Worm (Caenorhabditis elegans): Measurements from ENCODE around the gene srw-108.

Gene srw-108

DNA sequence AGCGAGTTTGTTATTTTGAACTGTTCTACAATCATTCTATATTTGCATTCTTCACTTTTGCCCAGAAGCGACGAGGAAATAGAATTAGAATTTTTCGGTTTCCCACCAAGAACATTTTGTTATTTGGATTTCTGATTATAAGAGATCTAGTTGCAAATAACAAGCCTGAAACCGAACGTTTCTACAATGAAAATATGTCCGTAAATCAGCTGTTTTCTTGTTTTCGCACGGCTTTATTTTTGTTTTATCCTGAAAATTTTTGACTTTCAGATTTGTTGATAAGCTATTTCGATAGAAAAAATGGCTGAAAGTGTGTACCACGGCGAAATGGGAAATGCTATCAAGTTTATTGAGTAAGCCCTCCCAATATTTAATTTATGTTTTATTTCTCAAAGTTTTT is at the start of gene srw-108:
Gene srw-108, plus strand, starts transcription at position 301 of the 400 bp plus-strand sequence.
- TF ChIP-seq unc-62 (GFP tag; optimal IDR thresholded peaks at IDR 0.05): no peak

ce11 chrV:479046-479445 is 48.7 kb upstream of the srw-108 start:
- no peak for TF ChIP-seq unc-62 (GFP tag; optimal IDR thresholded peaks at IDR 0.05)

DNA sequence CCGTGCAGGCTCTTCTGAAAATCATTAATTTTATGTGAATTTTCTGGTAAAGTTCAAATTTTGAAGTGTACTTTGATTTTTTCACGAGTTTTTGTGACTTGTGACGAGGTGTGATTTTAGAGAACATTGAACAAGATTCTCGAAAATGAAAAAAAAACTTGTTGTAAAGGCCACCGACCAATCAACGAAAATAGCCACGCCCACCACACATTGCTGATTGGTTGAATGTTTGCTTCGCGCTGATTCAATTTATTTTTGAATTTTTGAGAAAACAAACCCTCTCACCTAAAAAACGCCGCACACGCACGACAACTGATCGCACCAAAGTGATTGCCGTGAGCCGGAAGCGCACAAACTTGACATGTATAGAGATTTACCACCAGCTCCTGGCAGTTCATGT is 44.8 kb upstream of the srw-108 start:
- no peak for TF ChIP-seq unc-62 (GFP tag; optimal IDR thresholded peaks at IDR 0.05)

DNA sequence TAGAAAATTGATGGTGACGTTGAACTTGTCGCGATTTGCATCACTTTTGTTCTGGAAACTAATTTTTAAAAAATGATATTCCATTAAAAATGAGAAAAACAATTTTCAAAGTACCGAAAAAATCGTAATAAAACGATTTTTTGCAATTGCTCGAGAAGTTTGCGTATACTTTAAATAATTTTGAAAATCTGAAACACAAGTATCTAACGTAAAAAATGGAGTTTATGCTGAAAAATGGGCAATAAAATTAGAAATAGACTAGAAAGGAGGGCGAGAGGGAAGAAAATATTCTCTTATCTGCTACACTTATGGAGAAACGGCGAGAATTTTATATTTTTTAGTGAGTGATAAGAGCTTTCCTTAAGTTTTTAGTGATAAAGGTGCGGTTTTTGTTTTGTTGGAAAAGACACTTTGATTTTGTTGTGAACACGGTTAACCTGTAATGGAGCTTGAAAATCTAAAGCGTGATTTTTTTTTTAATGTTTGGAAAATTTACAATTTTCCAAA is 44.4 kb upstream of the srw-108 start, which contains the start of gene nhr-130:
Gene nhr-130, minus strand, starts transcription at position 51 of the 507 bp plus-strand sequence.
- no peak for TF ChIP-seq unc-62 (GFP tag; optimal IDR thresholded peaks at IDR 0.05)

DNA sequence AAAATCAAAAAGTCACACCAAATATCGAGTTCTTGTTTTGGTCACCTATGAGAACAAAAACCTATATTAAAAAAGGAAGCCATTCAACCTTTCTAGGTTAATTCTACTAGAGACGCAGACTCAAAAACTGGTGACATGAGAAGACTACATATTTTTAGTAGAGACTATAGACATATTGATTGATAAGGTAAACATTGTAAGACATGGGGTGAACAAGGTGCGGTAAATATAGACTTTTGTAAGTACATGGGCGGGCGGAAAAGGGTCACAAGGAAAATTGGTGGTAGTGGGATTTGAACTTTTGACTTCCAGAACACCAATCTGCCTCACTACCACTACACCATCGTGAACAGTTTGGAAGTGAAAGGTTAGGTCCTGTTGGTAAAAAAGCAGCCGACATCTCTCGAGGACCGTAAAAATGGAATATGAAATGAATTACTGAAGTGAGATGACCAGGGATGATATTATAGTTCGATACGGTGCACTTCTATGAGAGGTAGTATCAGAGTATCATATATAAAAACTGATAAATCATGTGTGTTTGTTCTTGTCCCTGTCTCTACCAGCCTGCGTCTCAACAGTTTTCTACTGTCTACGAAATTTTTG is 43.3 kb upstream of the srw-108 start, which contains the start of gene nhr-212:
Gene nhr-212, plus strand, starts transcription at position 573 of the 606 bp plus-strand sequence.
- TF ChIP-seq unc-62 (GFP tag; optimal IDR thresholded peaks at IDR 0.05): no peak

ce11 chrV:486684-487083 is 41.0 kb upstream of the srw-108 start, which contains the start of gene nhr-211:
TSS of gene nhr-211 (plus strand) at chrV:486984.
- TF ChIP-seq unc-62 (GFP tag; optimal IDR thresholded peaks at IDR 0.05): no peak

DNA sequence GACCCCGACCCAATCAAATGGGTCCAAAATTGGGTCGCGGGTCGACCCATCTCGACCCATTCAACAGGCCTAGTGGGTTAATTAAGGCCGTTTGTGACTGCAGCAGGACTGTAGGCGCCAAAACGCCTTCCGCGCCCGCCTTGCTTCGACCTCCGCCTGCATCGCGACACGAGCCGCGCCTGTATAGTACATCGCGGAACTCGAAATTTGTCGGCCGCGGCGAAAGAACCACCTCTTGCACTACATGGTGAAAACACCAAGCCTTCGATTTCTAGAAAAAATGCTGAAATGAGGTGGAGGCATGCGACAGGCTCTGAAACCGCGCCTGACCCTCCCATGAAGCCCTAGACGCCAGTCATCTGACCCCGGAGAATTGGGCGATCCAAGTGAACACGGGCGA is 39.7 kb upstream of the srw-108 start:
- no peak for TF ChIP-seq unc-62 (GFP tag; optimal IDR thresholded peaks at IDR 0.05)

DNA sequence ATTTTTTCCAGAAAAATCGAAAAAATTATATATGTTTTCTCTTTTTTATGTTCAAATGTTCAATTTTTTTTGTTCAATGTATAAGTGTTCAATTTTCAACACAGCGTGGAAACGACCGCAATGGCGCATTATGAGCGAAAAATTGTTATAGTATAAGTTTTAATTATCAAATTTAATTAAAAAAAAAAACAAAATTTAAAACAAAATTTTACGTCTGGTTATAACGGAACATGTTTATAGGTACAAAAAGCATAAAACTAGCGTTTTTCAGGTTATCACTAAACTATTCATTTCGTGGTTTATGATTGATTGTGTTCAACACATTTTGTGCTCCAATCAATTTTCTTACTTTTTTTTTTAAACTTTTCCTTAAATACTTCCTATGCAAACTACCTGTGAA is 38.4 kb upstream of the srw-108 start, which contains the start of gene nhr-106:
Gene nhr-106, plus strand, starts transcription at position 301 of the 400 bp plus-strand sequence.
- TF ChIP-seq unc-62 (GFP tag; optimal IDR thresholded peaks at IDR 0.05): no peak

- no peak for TF ChIP-seq unc-62 (GFP tag; optimal IDR thresholded peaks at IDR 0.05)
Measured at ce11 chrV:491432-491831, 36.3 kb upstream of the srw-108 start, which contains the start of gene str-196. TSS of gene str-196 (plus strand) at chrV:491732.

ce11 chrV:494284-494683 is 33.4 kb upstream of the srw-108 start, which contains the start of gene nhr-131:
TSS of gene nhr-131 (plus strand) at chrV:494370.
- no peak for TF ChIP-seq unc-62 (GFP tag; optimal IDR thresholded peaks at IDR 0.05)

ce11 chrV:497399-497798 is 30.3 kb upstream of the srw-108 start, which contains the start of gene T01G6.1:
TSS of gene T01G6.1 (plus strand) at chrV:497699.
- TF ChIP-seq unc-62 (GFP tag; optimal IDR thresholded peaks at IDR 0.05): no peak

DNA sequence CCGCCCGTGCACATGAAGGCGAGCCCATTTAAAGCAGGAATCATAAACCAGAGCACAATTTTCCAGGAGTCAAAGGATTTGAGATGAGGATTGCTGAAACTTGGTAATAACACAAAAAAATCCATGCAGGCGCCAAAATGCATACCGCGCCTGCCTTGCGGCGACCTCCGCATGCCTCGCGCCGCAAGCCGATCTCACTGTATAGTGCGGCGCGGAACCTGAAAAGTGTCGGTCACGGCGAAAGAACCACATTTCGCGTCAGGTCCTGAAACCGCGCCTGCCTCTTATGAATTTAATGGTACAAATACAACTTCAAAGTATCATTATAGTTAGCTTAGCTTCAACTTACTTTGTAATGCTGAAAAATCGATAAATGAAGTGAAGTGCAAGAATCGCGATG is 27.2 kb upstream of the srw-108 start:
- TF ChIP-seq unc-62 (GFP tag; optimal IDR thresholded peaks at IDR 0.05): no peak

- no peak for TF ChIP-seq unc-62 (GFP tag; optimal IDR thresholded peaks at IDR 0.05)
Measured at ce11 chrV:501230-501629, 26.5 kb upstream of the srw-108 start, which contains the start of gene str-256. TSS of gene str-256 (minus strand) at chrV:501330.

- TF ChIP-seq unc-62 (GFP tag; optimal IDR thresholded peaks at IDR 0.05): no peak
Measured at ce11 chrV:502803-503273, 24.9 kb upstream of the srw-108 start, which contains the start of gene T01G6.10. TSS of gene T01G6.10 (minus strand) at chrV:503223.

ce11 chrV:503728-504127 is 24.0 kb upstream of the srw-108 start, which contains the start of gene srlf-35:
TSS of gene srlf-35 (plus strand) at chrV:504028.
- TF ChIP-seq unc-62 (GFP tag; optimal IDR thresholded peaks at IDR 0.05): no peak

DNA sequence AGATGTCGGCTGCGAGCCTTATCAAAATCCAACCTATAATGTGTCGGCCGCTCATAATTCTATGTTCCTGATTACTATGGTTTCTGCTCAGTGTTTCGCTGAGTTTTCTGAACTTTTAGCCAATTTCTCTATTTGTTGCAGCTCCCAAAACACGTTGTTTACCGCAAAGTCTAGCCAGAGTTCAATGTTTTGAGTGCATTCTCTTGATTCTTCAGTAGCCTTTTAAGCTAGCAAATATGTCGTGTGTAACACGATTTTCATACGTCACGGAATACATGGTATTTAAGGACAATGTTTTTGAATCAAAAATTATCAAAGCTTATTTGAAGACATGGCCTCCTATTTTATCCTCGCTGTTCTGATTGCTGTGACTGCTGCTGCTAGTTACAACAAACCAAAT is 22.5 kb upstream of the srw-108 start, which contains the start of gene srlf-19:
Gene srlf-19, plus strand, starts transcription at position 301 of the 400 bp plus-strand sequence.
- TF ChIP-seq unc-62 (GFP tag; optimal IDR thresholded peaks at IDR 0.05): no peak

- TF ChIP-seq unc-62 (GFP tag; optimal IDR thresholded peaks at IDR 0.05): no peak
Measured at ce11 chrV:512420-512819, 15.3 kb upstream of the srw-108 start, which contains the start of gene srh-37. TSS of gene srh-37 (minus strand) at chrV:512520.

Measured in whole organism, dauer.